Fruit fly (Drosophila melanogaster) whole organism, pupa: ENCODE measurements around the gene pns.

ENCODE experiments used
- CG10348 ChIP-seq: fragments of 200-800 bp; sonication (Bioruptor generic); IDR thresholded peaks from 2 replicates; pipeline ENCODE4 v1.3.6; 2022; ENCODE audit warnings: missing biosample characterization, missing genetic modification characterization
- CG34367 ChIP-seq: fragments of 200-800 bp; sonication (Bioruptor generic); optimal IDR thresholded peaks from 2 replicates; lab custom pipeline; 2018; ENCODE audit warnings: missing biosample characterization, mild to moderate bottlenecking, missing genetic modification characterization
- CG4496 ChIP-seq: fragments of 200-800 bp; sonication (Bioruptor generic); IDR thresholded peaks from 3 replicates; pipeline ENCODE4 v1.3.6; 2022; ENCODE audit warnings: missing biosample characterization, missing genetic modification characterization
- CG8159 ChIP-seq: fragments of 200-800 bp; sonication (Bioruptor generic); optimal IDR thresholded peaks from 3 replicates; lab custom pipeline; 2018; ENCODE audit warnings: missing biosample characterization, mild to moderate bottlenecking, missing genetic modification characterization, moderate library complexity
- Pif1A ChIP-seq: fragments of 200-800 bp; sonication (Bioruptor generic); optimal IDR thresholded peaks from 3 replicates; lab custom pipeline; 2016; ENCODE audit warnings: missing biosample characterization, missing genetic modification characterization
- gl ChIP-seq: fragments of 200-800 bp; sonication (Bioruptor generic); optimal IDR thresholded peaks from 2 replicates; lab custom pipeline; 2018; ENCODE audit warnings: missing biosample characterization, mild to moderate bottlenecking, missing genetic modification characterization

DNA sequence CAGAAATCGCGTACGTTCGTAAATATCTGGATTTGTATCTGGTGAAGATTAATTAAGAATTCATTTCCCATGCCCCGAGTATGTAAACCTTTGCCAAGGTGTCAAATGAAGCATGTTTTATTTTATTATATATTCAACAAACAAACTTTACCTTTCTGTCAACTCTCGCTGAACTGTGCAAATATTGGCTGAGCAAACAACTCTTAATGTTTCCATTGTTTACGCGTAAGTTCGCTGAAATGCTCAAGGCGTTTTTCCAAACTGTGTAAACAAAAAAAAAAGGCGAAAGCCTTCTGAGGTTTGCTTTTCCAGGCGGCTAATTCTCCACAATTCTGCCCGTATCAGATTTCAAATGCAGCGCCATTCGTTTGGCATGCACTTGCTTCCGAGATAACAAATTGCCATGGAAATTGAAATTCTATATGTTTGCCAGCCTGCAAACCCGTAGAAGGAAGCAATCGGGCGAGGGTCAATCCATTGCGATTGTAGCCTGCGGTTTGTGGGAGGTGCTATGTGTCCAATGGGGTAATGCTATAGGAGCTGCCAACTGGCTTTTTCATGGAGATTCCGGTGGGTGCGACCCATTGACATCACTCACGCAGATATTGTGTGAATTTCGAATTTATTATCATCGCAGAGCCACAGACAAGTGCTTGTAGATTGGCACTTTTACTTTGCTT, 54.9 kb downstream of the pns start:
- TF ChIP-seq CG8159 (tag; lab: Kevin White, UChicago) (peak; percentile 75), CG4496 (GFP tag; lab: Robert Waterston, UW) (peak; percentile 85), Pif1A (peak; percentile 88), CG10348 (GFP tag; lab: Robert Waterston, UW) (no peak), CG34367 (tag; lab: Kevin White, UChicago) (peak; percentile 74), gl (tag; lab: Kevin White, UChicago) (peak; percentile 89)
